Fruit fly (Drosophila melanogaster) whole organism, embryonic: ENCODE data around the gene CG14913.

Experiments used
- CG10366 ChIP-seq: fragments of 200-800 bp; sonication (Bioruptor generic); IDR thresholded peaks from 2 replicates; pipeline ENCODE4 v1.3.6; 2022; ENCODE audit warnings: missing biosample characterization, missing genetic modification characterization
- CG14050 ChIP-seq: fragments of 200-800 bp; sonication (Bioruptor generic); IDR thresholded peaks from 3 replicates; pipeline ENCODE4 v1.3.6; 2022; ENCODE audit warnings: missing biosample characterization, missing genetic modification characterization
- CG15479 ChIP-seq: fragments of 200-800 bp; sonication (Bioruptor generic); optimal IDR thresholded peaks from 3 replicates; lab custom pipeline; 2019; ENCODE audit warnings: missing biosample characterization, mild to moderate bottlenecking, missing genetic modification characterization, moderate library complexity
- CG15696 ChIP-seq: fragments of 200-800 bp; sonication (Bioruptor generic); optimal IDR thresholded peaks from 2 replicates; lab custom pipeline; 2019; ENCODE audit warnings: missing biosample characterization, mild to moderate bottlenecking, missing genetic modification characterization, moderate library complexity
- CG17568 ChIP-seq: fragments of 200-800 bp; sonication (Bioruptor generic); optimal IDR thresholded peaks from 2 replicates; lab custom pipeline; 2018; ENCODE audit warnings: missing biosample characterization, mild to moderate bottlenecking, missing genetic modification characterization, moderate library complexity
- CG34376 ChIP-seq: fragments of 200-800 bp; sonication (Bioruptor generic); optimal IDR thresholded peaks from 2 replicates; lab custom pipeline; 2018; ENCODE audit warnings: missing biosample characterization, mild to moderate bottlenecking, missing genetic modification characterization
- Fer3 ChIP-seq: fragments of 200-800 bp; sonication (Bioruptor generic); optimal IDR thresholded peaks from 2 replicates; lab custom pipeline; 2018; ENCODE audit warnings: missing biosample characterization, mild to moderate bottlenecking, missing genetic modification characterization, moderate library complexity
- Mrtf ChIP-seq: fragments of 200-800 bp; sonication (Bioruptor generic); IDR thresholded peaks from 3 replicates; pipeline ENCODE4 v1.3.6; 2022; ENCODE audit warnings: missing biosample characterization, missing genetic modification characterization
- cad ChIP-seq: fragments of >200 bp; optimal IDR thresholded peaks from 2 replicates; lab custom pipeline; 2017; ENCODE audit warnings: missing biosample characterization, missing genetic modification characterization
- lilli ChIP-seq: fragments of 200-800 bp; sonication (Bioruptor generic); optimal IDR thresholded peaks from 3 replicates; lab custom pipeline; 2016; ENCODE audit warnings: missing biosample characterization, missing genetic modification characterization
- mirr ChIP-seq: fragments of 200-800 bp; sonication (Bioruptor generic); optimal IDR thresholded peaks from 3 replicates; lab custom pipeline; 2018; ENCODE audit warnings: missing biosample characterization, mild to moderate bottlenecking, missing genetic modification characterization
- psq ChIP-seq: fragments of 200-800 bp; sonication (Bioruptor generic); optimal IDR thresholded peaks from 2 replicates; lab custom pipeline; 2017; ENCODE audit warnings: missing biosample characterization, missing genetic modification characterization
- run ChIP-seq: fragments of 200-800 bp; sonication (Bioruptor generic); optimal IDR thresholded peaks from 3 replicates; lab custom pipeline; 2018; ENCODE audit warnings: missing biosample characterization, mild to moderate bottlenecking, missing genetic modification characterization

- no peak for TF ChIP-seq CG17568 (GFP tag; lab: Kevin White, UChicago)
- no peak for TF ChIP-seq mirr
- no peak for TF ChIP-seq CG15479 (GFP tag; lab: Kevin White, UChicago)
- no peak for TF ChIP-seq cad (GFP tag; lab: Kevin White, UChicago)
- TF ChIP-seq Fer3 (tag; lab: Kevin White, UChicago), result no peak
- TF ChIP-seq CG15696 (tag; lab: Kevin White, UChicago), result no peak
- TF ChIP-seq run (tag; lab: Kevin White, UChicago), result no peak
- no peak for TF ChIP-seq psq (GFP tag; lab: Kevin White, UChicago)
- TF ChIP-seq CG14050 (GFP tag; lab: Robert Waterston, UW), result no peak
- TF ChIP-seq CG10366 (GFP tag; lab: Robert Waterston, UW), result no peak
- TF ChIP-seq CG34376 (GFP tag; lab: Kevin White, UChicago), result no peak
- no peak for TF ChIP-seq lilli
- no peak for TF ChIP-seq Mrtf (GFP tag; lab: Robert Waterston, UW)
These were observed 12.1 kb upstream of the CG14913 start, which contains the start of gene Nup154 for dm6 chr2L:11004674-11005045.
